Worm (Caenorhabditis elegans) whole organism, L2 larva: ENCODE measurements around the gene M106.2.

Experiments
- C34F6.9 ChIP-seq: fragments of 150-350 bp; optimal IDR thresholded peaks from 2 replicates; lab custom pipeline; 2014; ENCODE audit warnings: missing biosample characterization, missing genetic modification characterization
- F13H6.1 ChIP-seq: sonication (generic microtip); optimal IDR thresholded peaks from 2 replicates; lab custom pipeline; 2016; ENCODE audit warnings: missing genetic modification characterization, missing compliant biosample characterization
- R02D3.7 ChIP-seq: fragments of 150-350 bp; optimal IDR thresholded peaks from 2 replicates; lab custom pipeline; 2014; ENCODE audit warnings: missing biosample characterization, missing genetic modification characterization
- Y55F3AM.14 ChIP-seq: fragments of 200-800 bp; sonication (Bioruptor generic); optimal IDR thresholded peaks from 2 replicates; lab custom pipeline; 2018; ENCODE audit warnings: mild to moderate bottlenecking, missing genetic modification characterization, missing compliant biosample characterization
- ZK546.5 ChIP-seq: sonication (generic microtip); optimal IDR thresholded peaks from 2 replicates; lab custom pipeline; 2017; ENCODE audit warnings: missing biosample characterization, missing genetic modification characterization
- alr-1 ChIP-seq: fragments of 150-350 bp; optimal IDR thresholded peaks from 2 replicates; lab custom pipeline; 2014; ENCODE audit warnings: missing biosample characterization, missing genetic modification characterization
- aly-2 ChIP-seq: fragments of 150-350 bp; optimal IDR thresholded peaks from 2 replicates; lab custom pipeline; 2014; ENCODE audit warnings: missing biosample characterization, missing genetic modification characterization
- ama-1 ChIP-seq: fragments of 150-350 bp; optimal IDR thresholded peaks from 2 replicates; lab custom pipeline; 2018; ENCODE audit warnings: inconsistent platforms
- crh-2 ChIP-seq: sonication (generic microtip); optimal IDR thresholded peaks from 2 replicates; lab custom pipeline; 2017; ENCODE audit warnings: missing biosample characterization, missing genetic modification characterization
- dmd-4 ChIP-seq: sonication (generic microtip); optimal IDR thresholded peaks from 2 replicates; lab custom pipeline; 2017; ENCODE audit warnings: missing biosample characterization, missing genetic modification characterization
- egl-27 ChIP-seq: sonication (generic microtip); optimal IDR thresholded peaks from 3 replicates; lab custom pipeline; 2017; ENCODE audit warnings: missing biosample characterization, missing genetic modification reagents, missing genetic modification characterization
- elt-1 ChIP-seq: fragments of 150-350 bp; optimal IDR thresholded peaks from 2 replicates; lab custom pipeline; 2014; ENCODE audit warnings: missing biosample characterization, missing genetic modification characterization
- elt-3 ChIP-seq: sonication (generic microtip); optimal IDR thresholded peaks from 2 replicates; lab custom pipeline; 2017; ENCODE audit warnings: missing biosample characterization, missing genetic modification characterization
- gmeb-1 ChIP-seq: fragments of 150-350 bp; optimal IDR thresholded peaks from 2 replicates; lab custom pipeline; 2014; ENCODE audit warnings: missing biosample characterization, missing genetic modification characterization
- lin-11 ChIP-seq: fragments of 150-350 bp; sonication (generic microtip); optimal IDR thresholded peaks from 2 replicates; lab custom pipeline; 2014; ENCODE audit warnings: missing biosample characterization, missing genetic modification characterization, inconsistent platforms, mixed read lengths
- lin-13 ChIP-seq: fragments of 150-350 bp; optimal IDR thresholded peaks from 2 replicates; lab custom pipeline; 2014; ENCODE audit warnings: missing biosample characterization, missing genetic modification reagents, missing genetic modification characterization
- lsy-2 ChIP-seq, 2 experiments: fragments of 150-350 bp in 1 of 2; sonication (generic microtip) in 1 of 2; optimal IDR thresholded peaks; 2 replicates each; lab custom pipeline; 2014 to 2017; ENCODE audit warnings: missing biosample characterization in 2 of 2, missing genetic modification characterization in 2 of 2
- mab-5 ChIP-seq: fragments of 150-350 bp; optimal IDR thresholded peaks from 2 replicates; lab custom pipeline; 2014; ENCODE audit warnings: missing biosample characterization, missing genetic modification characterization
- mdl-1 ChIP-seq, 2 experiments: fragments of 150-350 bp in 1 of 2; sonication (generic microtip) in 1 of 2; optimal IDR thresholded peaks; 2 replicates each; lab custom pipeline; 2017; ENCODE audit warnings: missing biosample characterization in 2 of 2, missing genetic modification characterization in 2 of 2
- nhr-10 ChIP-seq: sonication (generic microtip); optimal IDR thresholded peaks from 2 replicates; lab custom pipeline; 2017; ENCODE audit warnings: missing biosample characterization, missing genetic modification characterization
- nhr-11 ChIP-seq: fragments of 150-350 bp; optimal IDR thresholded peaks from 2 replicates; lab custom pipeline; 2014; ENCODE audit warnings: missing biosample characterization, missing genetic modification characterization
- nhr-12 ChIP-seq: fragments of 150-350 bp; optimal IDR thresholded peaks from 2 replicates; lab custom pipeline; 2014; ENCODE audit warnings: missing biosample characterization, missing genetic modification characterization
- nhr-129 ChIP-seq: fragments of 150-350 bp; optimal IDR thresholded peaks from 2 replicates; lab custom pipeline; 2014; ENCODE audit warnings: missing biosample characterization, missing genetic modification characterization
- nhr-21 ChIP-seq: fragments of 150-350 bp; optimal IDR thresholded peaks from 2 replicates; lab custom pipeline; 2014; ENCODE audit warnings: missing biosample characterization, missing genetic modification characterization
- nhr-23 ChIP-seq: fragments of 150-350 bp; optimal IDR thresholded peaks from 2 replicates; lab custom pipeline; 2014; ENCODE audit warnings: missing biosample characterization, missing genetic modification reagents, missing genetic modification characterization
- nhr-237 ChIP-seq: fragments of 150-350 bp; optimal IDR thresholded peaks from 2 replicates; lab custom pipeline; 2014; ENCODE audit warnings: missing biosample characterization, missing genetic modification characterization
- nhr-25 ChIP-seq: fragments of 150-350 bp; sonication (generic microtip); optimal IDR thresholded peaks from 3 replicates; lab custom pipeline; 2014; ENCODE audit warnings: missing biosample characterization, missing genetic modification characterization
- nhr-6 ChIP-seq: fragments of 150-350 bp; optimal IDR thresholded peaks from 2 replicates; lab custom pipeline; 2014; ENCODE audit warnings: missing biosample characterization, missing genetic modification characterization
- nhr-77 ChIP-seq: fragments of 150-350 bp; optimal IDR thresholded peaks from 2 replicates; lab custom pipeline; 2014; ENCODE audit warnings: missing biosample characterization, missing genetic modification characterization
- peb-1 ChIP-seq: fragments of 150-350 bp; optimal IDR thresholded peaks from 2 replicates; lab custom pipeline; 2014; ENCODE audit warnings: missing biosample characterization, missing genetic modification characterization
- sem-4 ChIP-seq: fragments of 150-350 bp; optimal IDR thresholded peaks from 2 replicates; lab custom pipeline; 2014; ENCODE audit warnings: missing biosample characterization, missing genetic modification reagents, missing genetic modification characterization
- skn-1 ChIP-seq: sonication (generic microtip); optimal IDR thresholded peaks from 2 replicates; lab custom pipeline; 2017; ENCODE audit warnings: missing biosample characterization, missing genetic modification characterization
- sma-3 ChIP-seq: sonication (generic microtip); optimal IDR thresholded peaks from 2 replicates; lab custom pipeline; 2016; ENCODE audit warnings: missing genetic modification reagents, missing genetic modification characterization, missing compliant biosample characterization
- sma-9 ChIP-seq, 2 experiments: fragments of 150-350 bp in 1 of 2; sonication (generic microtip) in 1 of 2; optimal IDR thresholded peaks; 2 replicates each; lab custom pipeline; 2014 to 2016; ENCODE audit warnings: missing genetic modification characterization in 2 of 2, mild to moderate bottlenecking in 1 of 2, missing biosample characterization in 1 of 2, missing compliant biosample characterization in 1 of 2, missing genetic modification reagents in 1 of 2, moderate library complexity in 1 of 2
- unc-39 ChIP-seq: fragments of 150-350 bp; optimal IDR thresholded peaks from 2 replicates; lab custom pipeline; 2014; ENCODE audit warnings: missing biosample characterization, missing genetic modification characterization
- unc-55 ChIP-seq: fragments of 150-350 bp; sonication (generic microtip); optimal IDR thresholded peaks from 3 replicates; lab custom pipeline; 2014; ENCODE audit warnings: missing biosample characterization, missing genetic modification reagents, missing genetic modification characterization
- ztf-1 ChIP-seq: fragments of 200-800 bp; sonication (Bioruptor generic); conservative IDR thresholded peaks from 2 replicates; pipeline ENCODE4 v1.3.6; 2022; ENCODE audit warnings: missing genetic modification characterization, missing compliant biosample characterization
- ztf-11 ChIP-seq: sonication (generic microtip); optimal IDR thresholded peaks from 2 replicates; lab custom pipeline; 2017; ENCODE audit warnings: missing biosample characterization, missing genetic modification characterization
- ztf-4 ChIP-seq: fragments of 150-350 bp; optimal IDR thresholded peaks from 2 replicates; lab custom pipeline; 2014; ENCODE audit warnings: missing biosample characterization, missing genetic modification characterization

M106.2 gene

DNA sequence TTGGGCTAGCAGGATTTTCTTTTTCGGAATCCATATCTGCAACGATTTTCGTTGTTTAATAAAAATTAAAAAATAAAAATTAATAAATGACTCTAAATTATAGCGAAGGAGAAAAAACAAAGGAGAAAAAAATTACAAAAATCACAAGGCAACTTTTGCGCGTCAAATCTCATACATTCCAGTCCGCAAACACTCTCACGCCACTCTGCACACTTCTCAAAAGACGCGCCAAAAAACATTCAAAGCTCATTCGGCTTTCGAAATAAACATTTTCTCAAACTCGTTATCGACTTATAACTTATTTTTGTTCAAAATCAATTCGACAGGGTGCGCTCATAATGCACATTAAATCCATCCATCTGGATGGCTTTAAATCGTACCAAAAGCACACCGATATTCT lies 25.8 kb downstream of the M106.2 start, which contains the start of the genes R06F6.12 and mix-1:
TSS of gene R06F6.12 (minus strand) at position 36 of the 400 bp plus-strand sequence.
TSS of gene mix-1 (plus strand) at position 201 of the 400 bp plus-strand sequence.
- TF ChIP-seq sma-9 (GFP tag; optimal IDR thresholded peaks at IDR 0.05; lab: Kevin White, UChicago): peak; percentile 41
- TF ChIP-seq sma-9 (tag; optimal IDR thresholded peaks at IDR 0.05; lab: Kevin White, UChicago): no peak
- TF ChIP-seq nhr-129: peak; percentile 48
- TF ChIP-seq unc-55: peak; percentile 85
- TF ChIP-seq skn-1 (tag; lab: Kevin White, UChicago): no peak
- TF ChIP-seq C34F6.9 (tag; lab: Kevin White, UChicago): peak; percentile 64
- no peak for TF ChIP-seq elt-1
- peak; percentile 31 for TF ChIP-seq nhr-21 (tag; lab: Kevin White, UChicago)
- TF ChIP-seq nhr-23 (tag; lab: Kevin White, UChicago): no peak
- TF ChIP-seq sma-3 (GFP tag; lab: Kevin White, UChicago): peak; percentile 29
- peak; percentile 21 for TF ChIP-seq crh-2
- TF ChIP-seq F13H6.1: peak; percentile 20
- TF ChIP-seq gmeb-1 (tag; lab: Kevin White, UChicago): peak; percentile 83
- no peak for TF ChIP-seq dmd-4 (tag; lab: Kevin White, UChicago)
- no peak for TF ChIP-seq mdl-1 (tag; optimal IDR thresholded peaks at IDR 0.05; lab: Kevin White, UChicago)
- peak; percentile 30 for TF ChIP-seq ama-1 (lab: Kevin White, UChicago)
- peak; percentile 54 to 83 for TF ChIP-seq lsy-2 (tag; optimal IDR thresholded peaks at IDR 0.05; lab: Kevin White, UChicago)
- no peak for TF ChIP-seq nhr-6 (tag; lab: Kevin White, UChicago)
- TF ChIP-seq lin-13: peak; percentile 30
- TF ChIP-seq ztf-4: peak; percentile 23
- peak; percentile 36 for TF ChIP-seq lin-11
- peak; percentile 45 for TF ChIP-seq nhr-25

DNA sequence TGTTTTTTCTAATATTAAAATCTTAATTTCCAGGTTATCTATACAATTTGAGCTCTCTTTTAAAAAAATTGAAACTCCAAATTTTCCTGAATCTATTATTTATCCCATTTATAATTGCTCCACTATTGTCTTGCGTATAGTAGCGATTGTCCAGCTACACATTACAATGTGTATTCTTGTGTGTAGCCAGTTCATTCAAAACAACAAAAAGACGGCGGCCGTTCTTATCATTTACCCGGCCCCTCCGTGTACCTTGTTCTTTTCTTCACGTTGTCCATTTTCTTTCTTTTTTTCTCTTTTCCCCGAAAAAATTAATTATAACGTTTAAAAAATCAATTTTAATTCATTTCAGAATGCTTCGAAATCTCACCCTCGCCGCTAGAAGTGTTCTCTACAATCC lies 29.1 kb downstream of the M106.2 start, which contains the start of gene ech-4:
TSS of gene ech-4 (plus strand) at position 353 of the 400 bp plus-strand sequence.
- no peak for TF ChIP-seq nhr-23 (tag; lab: Kevin White, UChicago)
- no peak for TF ChIP-seq nhr-77 (tag; lab: Kevin White, UChicago)
- TF ChIP-seq lin-11: no peak
- no peak for TF ChIP-seq aly-2 (tag; lab: Kevin White, UChicago)
- TF ChIP-seq dmd-4 (tag; lab: Kevin White, UChicago): no peak
- no peak for TF ChIP-seq egl-27 (tag; lab: Kevin White, UChicago)
- TF ChIP-seq ztf-1: no peak
- TF ChIP-seq sma-3 (GFP tag; lab: Kevin White, UChicago): no peak
- no peak for TF ChIP-seq nhr-129
- TF ChIP-seq elt-3 (tag; lab: Kevin White, UChicago): no peak
- TF ChIP-seq ztf-11 (tag; lab: Kevin White, UChicago): no peak
- no peak for TF ChIP-seq sem-4
- TF ChIP-seq nhr-10 (tag; lab: Kevin White, UChicago): no peak
- TF ChIP-seq lin-13: no peak

DNA sequence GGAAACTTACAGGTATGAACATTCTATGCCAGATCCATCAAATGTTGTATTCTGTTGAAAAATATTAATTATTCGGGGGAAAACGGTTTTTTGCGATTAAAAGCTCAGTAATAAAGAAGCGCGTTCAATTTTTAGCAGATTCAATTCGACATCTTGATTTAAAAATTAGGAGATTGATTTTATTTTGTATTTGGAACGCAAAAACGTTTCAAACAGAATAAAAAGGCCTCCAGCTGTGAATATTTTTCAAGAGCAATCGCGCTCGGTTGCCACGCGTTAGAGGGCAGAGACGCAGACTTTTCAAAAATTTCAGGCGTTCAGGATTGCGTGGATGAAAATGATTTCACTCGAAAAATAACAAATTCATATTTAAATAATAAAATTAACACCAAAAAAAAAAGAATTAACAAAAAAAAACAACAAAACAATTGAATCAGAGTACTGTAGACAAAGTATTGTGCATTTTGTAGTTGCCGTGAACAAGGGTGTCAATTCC lies 29.8 kb downstream of the M106.2 start, which contains the start of gene R06F6.8:
TSS of gene R06F6.8 (minus strand) at position 51 of the 496 bp plus-strand sequence.
- TF ChIP-seq sma-3 (GFP tag; lab: Kevin White, UChicago) (no peak), C34F6.9 (tag; lab: Kevin White, UChicago) (peak; percentile 47), nhr-10 (tag; lab: Kevin White, UChicago) (no peak), nhr-237 (tag; lab: Kevin White, UChicago) (no peak), unc-55 (peak; percentile 44), mab-5 (no peak), nhr-25 (no peak), nhr-12 (tag; lab: Kevin White, UChicago) (no peak), crh-2 (peak; percentile 3), unc-39 (no peak), nhr-11 (no peak), Y55F3AM.14 (GFP tag; lab: Kevin White, UChicago) (no peak), alr-1 (tag; lab: Kevin White, UChicago) (no peak), lin-11 (no peak), ZK546.5 (tag; lab: Kevin White, UChicago) (no peak), peb-1 (tag; lab: Kevin White, UChicago) (no peak), lin-13 (peak; percentile 10), R02D3.7 (tag; lab: Kevin White, UChicago) (no peak), sem-4 (no peak), ama-1 (lab: Kevin White, UChicago) (no peak), sma-9 (GFP tag; optimal IDR thresholded peaks at IDR 0.05; lab: Kevin White, UChicago) (no peak), sma-9 (tag; optimal IDR thresholded peaks at IDR 0.05; lab: Kevin White, UChicago) (no peak), dmd-4 (tag; lab: Kevin White, UChicago) (no peak)
